Worm (Caenorhabditis elegans) whole organism, midembryonic: ENCODE data around the gene Y17D7B.2.

Experiments used
- T22C8.4 ChIP-seq: fragments of 200-800 bp; sonication (Bioruptor generic); IDR thresholded peaks from 2 replicates; pipeline ENCODE4 v1.3.6; 2022; ENCODE audit warnings: missing genetic modification characterization, missing compliant biosample characterization
- cog-1 ChIP-seq: sonication (generic microtip); optimal IDR thresholded peaks from 2 replicates; lab custom pipeline; 2016; ENCODE audit warnings: missing genetic modification characterization, missing compliant biosample characterization
- flt-1 ChIP-seq: fragments of 200-800 bp; sonication (Bioruptor generic); IDR thresholded peaks from 2 replicates; pipeline ENCODE4 v1.3.6; 2022; ENCODE audit warnings: missing genetic modification characterization, missing compliant biosample characterization
- klf-2 ChIP-seq: fragments of 200-800 bp; sonication (Bioruptor generic); conservative IDR thresholded peaks from 2 replicates; pipeline ENCODE4 v1.3.6; 2022; ENCODE audit warnings: missing genetic modification reagents, missing genetic modification characterization, missing compliant biosample characterization
- med-1 ChIP-seq: sonication (generic microtip); optimal IDR thresholded peaks from 2 replicates; lab custom pipeline; 2017; ENCODE audit warnings: missing genetic modification characterization, mild to moderate bottlenecking, missing compliant biosample characterization, antibody characterized with exemption, missing genetic modification reagents; ENCODE audit not compliant: insufficient read depth
- ref-1 ChIP-seq: fragments of 200-800 bp; sonication (Bioruptor generic); conservative IDR thresholded peaks from 2 replicates; pipeline ENCODE4 v1.3.6; 2022; ENCODE audit warnings: missing genetic modification reagents, missing genetic modification characterization, missing compliant biosample characterization
- tab-1 ChIP-seq: fragments of 200-800 bp; sonication (Bioruptor generic); IDR thresholded peaks from 2 replicates; pipeline ENCODE4 v1.3.6; 2022; ENCODE audit warnings: missing genetic modification characterization, missing compliant biosample characterization
- ztf-23 ChIP-seq: fragments of 200-800 bp; sonication (Bioruptor generic); IDR thresholded peaks from 2 replicates; pipeline ENCODE4 v1.3.6; 2022; ENCODE audit warnings: missing genetic modification reagents, missing genetic modification characterization, missing compliant biosample characterization
- ztf-29 ChIP-seq: fragments of 200-800 bp; sonication (Bioruptor generic); IDR thresholded peaks from 2 replicates; pipeline ENCODE4 v1.3.6; 2022; ENCODE audit warnings: missing genetic modification reagents, missing genetic modification characterization, missing compliant biosample characterization

The Y17D7B.2 gene

DNA sequence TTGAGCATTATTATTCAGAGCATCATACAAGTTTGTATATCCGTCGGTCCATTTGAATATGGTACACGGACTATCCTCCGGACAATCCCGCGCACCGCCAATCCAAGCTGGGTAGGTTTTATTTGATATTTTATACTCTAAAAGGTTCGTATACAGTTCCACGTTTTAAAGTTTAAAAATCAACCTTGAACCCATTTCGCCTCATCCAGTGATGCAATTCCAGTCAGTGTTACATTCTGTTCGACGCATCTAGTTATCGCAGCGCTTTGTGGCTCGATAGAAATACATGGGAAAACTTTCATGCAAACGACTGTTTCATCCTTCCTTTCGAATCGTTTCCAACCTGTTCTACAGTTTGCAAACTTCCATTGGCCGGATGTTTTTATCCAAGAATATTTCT, 17.6 kb upstream of the Y17D7B.2 start:
- TF ChIP-seq ztf-23 (GFP tag; lab: Robert Waterston, UW): no peak

DNA sequence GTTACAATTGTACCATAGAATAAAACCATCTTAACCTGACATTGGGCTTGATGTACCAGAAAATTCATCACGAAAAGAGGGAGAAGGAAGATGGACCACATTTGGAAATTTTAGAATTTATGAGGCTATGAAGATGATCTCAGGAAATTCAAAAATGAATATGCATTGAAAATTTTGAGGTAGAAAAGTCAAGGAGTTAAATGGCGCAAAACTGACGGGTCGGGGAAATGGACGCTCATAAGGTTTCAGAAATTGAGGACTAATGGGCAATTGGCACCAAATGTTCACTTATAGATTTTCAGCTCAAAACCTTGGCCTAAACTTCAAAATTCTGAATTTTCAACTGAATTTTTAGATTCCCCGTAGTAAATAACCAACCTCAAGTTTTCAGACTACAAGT, 16.9 kb upstream of the Y17D7B.2 start, which contains the start of gene clec-255:
Gene clec-255 (minus strand): TSS at position 101 of the 400 bp plus-strand sequence.
- no peak for TF ChIP-seq klf-2 (GFP tag; lab: Robert Waterston, UW)
- TF ChIP-seq flt-1 (GFP tag; lab: Robert Waterston, UW): no peak
- TF ChIP-seq cog-1 (tag; lab: Kevin White, UChicago): no peak
- TF ChIP-seq ztf-29 (GFP tag; lab: Robert Waterston, UW): no peak
- no peak for TF ChIP-seq T22C8.4 (GFP tag; lab: Robert Waterston, UW)
- TF ChIP-seq ztf-23 (GFP tag; lab: Robert Waterston, UW): no peak
- no peak for TF ChIP-seq tab-1 (GFP tag; lab: Robert Waterston, UW)
- TF ChIP-seq med-1: no peak

DNA sequence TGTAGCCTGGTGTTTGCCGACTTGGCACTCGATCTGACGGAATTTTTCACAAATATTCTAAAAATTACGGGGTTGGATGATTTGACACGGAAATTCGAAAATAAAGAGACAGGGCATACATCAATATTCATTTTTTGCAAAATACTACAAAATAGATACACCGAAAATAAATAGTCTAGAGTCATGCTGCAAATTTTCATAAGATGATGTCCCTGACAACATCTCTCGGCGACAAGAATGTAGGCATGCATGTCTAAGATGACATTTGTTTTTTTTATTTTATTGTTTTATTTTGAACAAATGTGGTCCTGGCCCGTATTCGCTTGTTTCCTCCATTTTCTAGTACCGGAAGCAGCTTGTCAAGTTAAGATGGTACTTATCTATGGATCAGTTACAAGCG, 16.1 kb upstream of the Y17D7B.2 start, which contains the start of gene clec-256:
Gene clec-256 (plus strand): TSS at position 301 of the 400 bp plus-strand sequence.
- TF ChIP-seq ztf-29 (GFP tag; lab: Robert Waterston, UW) (no peak), T22C8.4 (GFP tag; lab: Robert Waterston, UW) (no peak), cog-1 (tag; lab: Kevin White, UChicago) (no peak), ref-1 (no peak), klf-2 (GFP tag; lab: Robert Waterston, UW) (no peak)

DNA sequence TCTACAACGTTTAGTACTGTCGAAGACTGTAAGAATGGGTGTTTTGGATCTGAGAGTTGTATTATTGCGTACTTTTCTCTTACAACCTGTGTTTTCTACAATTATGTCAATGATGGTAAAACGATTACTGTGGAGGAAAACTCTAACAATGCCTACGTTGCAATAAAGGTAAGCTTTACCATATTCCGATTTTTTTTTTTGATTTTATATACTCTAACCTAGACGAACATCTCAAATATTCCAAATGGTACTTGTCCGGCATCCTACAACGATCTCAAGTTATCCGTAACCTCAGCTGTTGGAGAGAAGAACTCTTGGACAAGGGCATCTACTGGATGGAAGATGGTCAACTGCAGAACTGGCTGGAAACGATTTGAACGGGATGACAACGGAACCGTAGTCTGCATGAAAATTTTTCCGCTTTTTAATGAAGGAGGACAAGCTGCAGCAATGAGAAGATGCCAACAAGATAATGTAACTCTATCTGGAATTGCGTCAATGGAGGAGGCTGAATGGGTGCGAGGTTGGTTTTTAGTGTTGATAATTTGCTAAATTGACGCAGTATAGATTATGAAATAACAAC, 15.6 kb upstream of the Y17D7B.2 start:
- TF ChIP-seq klf-2 (GFP tag; lab: Robert Waterston, UW): no peak
- TF ChIP-seq ztf-23 (GFP tag; lab: Robert Waterston, UW): no peak
- TF ChIP-seq T22C8.4 (GFP tag; lab: Robert Waterston, UW): no peak
- TF ChIP-seq med-1: no peak
- TF ChIP-seq ref-1: no peak
- TF ChIP-seq cog-1 (tag; lab: Kevin White, UChicago): no peak
- no peak for TF ChIP-seq tab-1 (GFP tag; lab: Robert Waterston, UW)
- no peak for TF ChIP-seq ztf-29 (GFP tag; lab: Robert Waterston, UW)
- TF ChIP-seq flt-1 (GFP tag; lab: Robert Waterston, UW): no peak

ce11 chrV:18772761-18773160, 14.8 kb upstream of the Y17D7B.2 start, which contains the start of gene clec-257:
Gene clec-257 (plus strand): TSS chrV:18773061.
- no peak for TF ChIP-seq klf-2 (GFP tag; lab: Robert Waterston, UW)
- TF ChIP-seq flt-1 (GFP tag; lab: Robert Waterston, UW): no peak
- TF ChIP-seq ztf-29 (GFP tag; lab: Robert Waterston, UW): no peak
- TF ChIP-seq tab-1 (GFP tag; lab: Robert Waterston, UW): no peak
- TF ChIP-seq T22C8.4 (GFP tag; lab: Robert Waterston, UW): no peak
- no peak for TF ChIP-seq ref-1
- TF ChIP-seq ztf-23 (GFP tag; lab: Robert Waterston, UW): no peak

DNA sequence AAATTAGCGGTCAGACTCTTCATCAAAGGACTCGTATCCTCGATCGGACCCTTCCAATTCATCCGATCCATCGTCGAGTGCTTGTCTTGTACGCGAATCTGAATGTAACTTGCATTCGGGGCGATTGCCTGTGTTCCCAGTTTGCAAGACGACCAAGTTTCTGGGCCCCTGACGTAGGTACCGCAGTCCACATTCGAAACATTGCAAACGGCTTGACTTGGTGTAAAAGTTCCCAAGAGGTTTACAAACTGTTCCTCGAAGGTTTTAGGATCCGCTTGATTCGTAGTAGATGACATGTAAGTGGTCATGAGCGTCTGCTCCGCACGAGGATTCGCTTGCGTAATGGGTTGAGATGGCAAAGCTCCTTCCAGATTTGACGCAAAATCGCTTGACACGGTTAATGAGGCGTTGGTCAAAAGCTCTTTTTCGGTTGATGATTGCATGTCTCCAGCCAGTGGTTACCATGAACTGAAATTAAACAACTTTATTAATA, 11.2 kb upstream of the Y17D7B.2 start, which contains the start of gene Y17D7B.4:
Gene Y17D7B.4 (minus strand): TSS at position 443 of the 493 bp plus-strand sequence.
- TF ChIP-seq ref-1 (no peak), ztf-23 (GFP tag; lab: Robert Waterston, UW) (no peak), tab-1 (GFP tag; lab: Robert Waterston, UW) (no peak), ztf-29 (GFP tag; lab: Robert Waterston, UW) (no peak), flt-1 (GFP tag; lab: Robert Waterston, UW) (no peak), med-1 (no peak)

DNA sequence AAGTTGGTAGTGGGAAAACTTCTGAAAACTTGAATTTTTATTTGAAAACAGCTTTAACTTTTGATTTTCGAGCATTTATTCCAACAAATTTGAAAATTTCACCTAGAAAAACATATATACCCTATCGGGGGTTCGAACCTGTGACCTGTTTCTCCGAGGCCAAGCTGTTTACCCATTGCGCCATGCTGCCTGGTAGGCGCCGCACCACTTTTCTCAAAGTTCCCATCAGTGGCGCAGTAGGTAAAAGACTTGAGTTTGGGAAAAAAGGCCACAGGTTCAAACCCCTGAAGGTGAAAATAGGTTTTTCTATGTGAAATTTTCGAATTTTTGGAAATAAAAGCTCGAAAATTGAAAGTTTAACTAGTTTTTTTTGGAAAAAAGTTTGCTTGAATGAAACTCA, 6.9 kb upstream of the Y17D7B.2 start:
- no peak for TF ChIP-seq ref-1
- no peak for TF ChIP-seq ztf-29 (GFP tag; lab: Robert Waterston, UW)
- TF ChIP-seq med-1: no peak
- no peak for TF ChIP-seq tab-1 (GFP tag; lab: Robert Waterston, UW)
- TF ChIP-seq T22C8.4 (GFP tag; lab: Robert Waterston, UW): no peak
- TF ChIP-seq cog-1 (tag; lab: Kevin White, UChicago): no peak
- TF ChIP-seq flt-1 (GFP tag; lab: Robert Waterston, UW): no peak
- TF ChIP-seq ztf-23 (GFP tag; lab: Robert Waterston, UW): no peak
- TF ChIP-seq klf-2 (GFP tag; lab: Robert Waterston, UW): no peak

DNA sequence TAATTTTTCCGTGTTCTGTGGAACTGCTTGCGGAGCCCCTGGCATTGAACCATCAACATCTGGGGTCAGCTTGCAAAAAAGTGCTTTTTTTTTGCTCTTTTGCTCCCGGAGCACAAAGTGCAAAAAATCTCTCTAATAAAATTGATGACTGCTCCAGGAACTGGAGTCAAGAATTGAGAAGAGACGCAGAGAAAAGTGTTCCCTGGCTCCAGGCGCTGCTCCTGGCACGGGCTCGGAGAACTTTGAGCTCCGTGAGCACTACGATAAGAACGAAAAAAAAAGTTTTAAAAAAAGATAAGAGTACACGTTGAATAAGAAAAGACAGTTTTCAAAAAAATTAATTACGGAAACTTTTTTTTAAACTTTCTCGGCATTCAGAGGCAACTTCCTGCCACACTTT, 4.8 kb upstream of the Y17D7B.2 start:
- TF ChIP-seq T22C8.4 (GFP tag; lab: Robert Waterston, UW) (no peak), med-1 (no peak), ref-1 (no peak), ztf-23 (GFP tag; lab: Robert Waterston, UW) (no peak), klf-2 (GFP tag; lab: Robert Waterston, UW) (no peak), flt-1 (GFP tag; lab: Robert Waterston, UW) (no peak), cog-1 (tag; lab: Kevin White, UChicago) (no peak), tab-1 (GFP tag; lab: Robert Waterston, UW) (no peak)

- TF ChIP-seq klf-2 (GFP tag; lab: Robert Waterston, UW) (no peak), tab-1 (GFP tag; lab: Robert Waterston, UW) (no peak), flt-1 (GFP tag; lab: Robert Waterston, UW) (no peak), ref-1 (no peak), ztf-23 (GFP tag; lab: Robert Waterston, UW) (no peak), T22C8.4 (GFP tag; lab: Robert Waterston, UW) (no peak), med-1 (no peak), ztf-29 (GFP tag; lab: Robert Waterston, UW) (no peak), cog-1 (tag; lab: Kevin White, UChicago) (no peak)
These were observed 4.1 kb upstream of the Y17D7B.2 start, which contains the start of gene Y17D7B.10 for ce11 chrV:18783474-18783873. Gene Y17D7B.10 (plus strand): TSS chrV:18783716.

DNA sequence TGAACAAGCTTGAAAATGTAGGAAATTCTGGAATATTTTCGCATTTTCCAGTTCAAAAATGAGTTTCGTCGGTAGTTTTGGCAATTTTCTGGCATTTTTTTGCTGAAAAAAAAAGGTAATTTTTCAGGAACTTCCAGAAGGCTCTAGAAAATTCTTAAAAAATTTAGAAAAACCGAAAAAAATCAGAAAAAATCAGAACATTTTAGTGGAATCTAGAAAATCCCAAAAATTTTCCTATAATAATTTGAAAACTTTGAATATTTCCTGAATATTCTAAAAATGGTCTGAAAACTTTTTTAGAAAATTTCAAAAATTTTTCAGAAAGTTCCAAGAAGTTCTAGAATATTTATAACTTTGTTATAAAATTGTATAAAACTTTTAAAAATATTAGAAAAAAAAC, 845 bp upstream of the Y17D7B.2 start, which contains the start of gene Y17D7B.3:
Gene Y17D7B.3 (minus strand): TSS at position 101 of the 400 bp plus-strand sequence.
- TF ChIP-seq cog-1 (tag; lab: Kevin White, UChicago) (no peak), flt-1 (GFP tag; lab: Robert Waterston, UW) (no peak), klf-2 (GFP tag; lab: Robert Waterston, UW) (no peak), ztf-23 (GFP tag; lab: Robert Waterston, UW) (no peak), ztf-29 (GFP tag; lab: Robert Waterston, UW) (no peak), T22C8.4 (GFP tag; lab: Robert Waterston, UW) (no peak), med-1 (no peak)
